Worm (Caenorhabditis elegans) whole organism, young adult: ENCODE results near the gene zip-3.

Experiments used
- C17E4.6 ChIP-seq: fragments of 200-800 bp; sonication (Bioruptor generic); IDR thresholded peaks from 2 replicates; pipeline ENCODE4 v1.3.6; 2022; ENCODE audit warnings: missing genetic modification reagents, missing genetic modification characterization, missing compliant biosample characterization
- F10E7.11 ChIP-seq: sonication (generic microtip); optimal IDR thresholded peaks from 2 replicates; lab custom pipeline; 2017; ENCODE audit warnings: mild to moderate bottlenecking, missing genetic modification characterization, moderate library complexity, missing compliant biosample characterization
- F22D6.2 ChIP-seq: sonication (generic microtip); optimal IDR thresholded peaks from 2 replicates; lab custom pipeline; 2016; ENCODE audit warnings: mild to moderate bottlenecking, missing genetic modification characterization, missing compliant biosample characterization
- F37B4.10 ChIP-seq: fragments of 200-800 bp; sonication (Bioruptor generic); IDR thresholded peaks from 2 replicates; pipeline ENCODE4 v1.3.6; 2022; ENCODE audit warnings: missing genetic modification characterization, missing compliant biosample characterization
- F39B2.1 ChIP-seq: fragments of 200-800 bp; sonication (Bioruptor generic); IDR thresholded peaks from 2 replicates; pipeline ENCODE4 v1.3.6; 2022; ENCODE audit warnings: missing genetic modification reagents, missing genetic modification characterization, missing compliant biosample characterization
- ZK185.1 ChIP-seq: sonication (generic microtip); optimal IDR thresholded peaks from 2 replicates; lab custom pipeline; 2016; ENCODE audit warnings: mild to moderate bottlenecking, missing genetic modification characterization, missing compliant biosample characterization; ENCODE audit not compliant: poor library complexity, severe bottlenecking
- ceh-58 ChIP-seq: fragments of 200-800 bp; sonication (Bioruptor generic); IDR thresholded peaks from 2 replicates; pipeline ENCODE4 v1.3.6; 2022; ENCODE audit warnings: missing genetic modification characterization, missing compliant biosample characterization
- chd-7 ChIP-seq: sonication (generic microtip); optimal IDR thresholded peaks from 2 replicates; lab custom pipeline; 2016; ENCODE audit warnings: mild to moderate bottlenecking, missing genetic modification characterization, moderate library complexity, missing compliant biosample characterization
- gei-17 ChIP-seq: fragments of 200-800 bp; sonication (Bioruptor generic); optimal IDR thresholded peaks from 2 replicates; lab custom pipeline; 2018; ENCODE audit warnings: mild to moderate bottlenecking, missing genetic modification characterization, missing compliant biosample characterization
- lag-1 ChIP-seq: fragments of 200-800 bp; sonication (Bioruptor generic); IDR thresholded peaks from 2 replicates; pipeline ENCODE4 v1.3.6; 2022; ENCODE audit warnings: missing genetic modification reagents, missing genetic modification characterization, missing compliant biosample characterization
- lin-35 ChIP-seq, 3 experiments: fragments of 150-350 bp in 2 of 3; sonication (generic microtip) in 1 of 3; optimal IDR thresholded peaks; 2 replicates each; lab custom pipeline; 2014 to 2018; ENCODE audit warnings: missing biosample characterization in 3 of 3, missing genetic modification characterization in 3 of 3, missing genetic modification reagents in 3 of 3
- madf-10 ChIP-seq: sonication (generic microtip); optimal IDR thresholded peaks from 2 replicates; lab custom pipeline; 2016; ENCODE audit warnings: mild to moderate bottlenecking, missing genetic modification characterization, missing compliant biosample characterization
- nfyb-1 ChIP-seq: fragments of 200-800 bp; sonication (Bioruptor generic); IDR thresholded peaks from 2 replicates; pipeline ENCODE4 v1.3.6; 2022; ENCODE audit warnings: missing genetic modification reagents, missing genetic modification characterization, missing compliant biosample characterization
- nhr-27 ChIP-seq: fragments of 200-800 bp; sonication (Bioruptor generic); optimal IDR thresholded peaks from 2 replicates; lab custom pipeline; 2018; ENCODE audit warnings: mild to moderate bottlenecking, missing genetic modification characterization, moderate library complexity, missing compliant biosample characterization
- pha-4 ChIP-seq: fragments of 150-350 bp; sonication (generic microtip); optimal IDR thresholded peaks from 2 replicates; lab custom pipeline; 2014; ENCODE audit warnings: missing biosample characterization, missing genetic modification reagents, missing genetic modification characterization
- rpc-1 ChIP-seq, 2 experiments: fragments of 150-350 bp in 1 of 2; sonication (generic microtip) in 1 of 2; optimal IDR thresholded peaks; 2 replicates each; lab custom pipeline; 2014 to 2018; ENCODE audit warnings: missing biosample characterization in 1 of 2, missing genetic modification characterization in 1 of 2, missing genetic modification reagents in 1 of 2, missing genotype in 1 of 2
- snpc-4 ChIP-seq, 5 experiments: fragments of 150-350 bp in 1 of 5; sonication (generic microtip) in 4 of 5; optimal IDR thresholded peaks; 2 replicates each; lab custom pipeline; 2014 to 2018; ENCODE audit warnings: missing genetic modification characterization in 5 of 5, missing biosample characterization in 3 of 5, antibody characterized with exemption in 2 of 5, mild to moderate bottlenecking in 2 of 5, missing compliant biosample characterization in 2 of 5, missing genotype in 2 of 5, moderate library complexity in 2 of 5, missing genetic modification reagents in 1 of 5

The zip-3 gene

ce11 chrII:13907615-13908014, 49.6 kb downstream of the zip-3 start:
- TF ChIP-seq rpc-1 (optimal IDR thresholded peaks at IDR 0.05; lab: Kevin White, UChicago) (no peak), rpc-1 (tag; optimal IDR thresholded peaks at IDR 0.05; lab: Kevin White, UChicago) (no peak), nfyb-1 (GFP tag; lab: Robert Waterston, UW) (0 out of 2 replicates have a peak, but pooled peaks have one; percentile 40)

ce11 chrII:13903482-13903881, 53.8 kb downstream of the zip-3 start:
- TF ChIP-seq F22D6.2 (tag; lab: Kevin White, UChicago) (no peak), pha-4 (tag; lab: Kevin White, UChicago) (no peak), gei-17 (GFP tag; lab: Kevin White, UChicago) (no peak), F39B2.1 (GFP tag; lab: Robert Waterston, UW) (no peak), lin-35 (GFP tag; optimal IDR thresholded peaks at IDR 0.05; lab: Kevin White, UChicago) (peak in 1 of 3 experiments; percentile 31)

ce11 chrII:13902014-13902413, 55.2 kb downstream of the zip-3 start, which contains the start of gene W02B8.1:
Gene W02B8.1, minus strand, starts transcription at chrII:13902114.
- TF ChIP-seq ZK185.1 (no peak), C17E4.6 (GFP tag; lab: Robert Waterston, UW) (no peak), ceh-58 (GFP tag; lab: Robert Waterston, UW) (no peak), gei-17 (GFP tag; lab: Kevin White, UChicago) (no peak), lag-1 (GFP tag; lab: Robert Waterston, UW) (no peak), snpc-4 (GFP tag; optimal IDR thresholded peaks at IDR 0.05; lab: Kevin White, UChicago) (no peak), snpc-4 (tag; optimal IDR thresholded peaks at IDR 0.05; lab: Kevin White, UChicago) (no peak), F37B4.10 (GFP tag; lab: Robert Waterston, UW) (no peak), F10E7.11 (tag; lab: Kevin White, UChicago) (no peak), chd-7 (no peak), nhr-27 (tag; lab: Kevin White, UChicago) (no peak), madf-10 (tag; lab: Kevin White, UChicago) (no peak)
